Worm (Caenorhabditis elegans) whole organism, L2 larva: ENCODE results near the gene T16G1.3.

Source experiments
- C34F6.9 ChIP-seq: fragments of 150-350 bp; optimal IDR thresholded peaks from 2 replicates; lab custom pipeline; 2014; ENCODE audit warnings: missing biosample characterization, missing genetic modification characterization
- F13H6.1 ChIP-seq: sonication (generic microtip); optimal IDR thresholded peaks from 2 replicates; lab custom pipeline; 2016; ENCODE audit warnings: missing genetic modification characterization, missing compliant biosample characterization
- R02D3.7 ChIP-seq: fragments of 150-350 bp; optimal IDR thresholded peaks from 2 replicates; lab custom pipeline; 2014; ENCODE audit warnings: missing biosample characterization, missing genetic modification characterization
- Y55F3AM.14 ChIP-seq: fragments of 200-800 bp; sonication (Bioruptor generic); optimal IDR thresholded peaks from 2 replicates; lab custom pipeline; 2018; ENCODE audit warnings: mild to moderate bottlenecking, missing genetic modification characterization, missing compliant biosample characterization
- alr-1 ChIP-seq: fragments of 150-350 bp; optimal IDR thresholded peaks from 2 replicates; lab custom pipeline; 2014; ENCODE audit warnings: missing biosample characterization, missing genetic modification characterization
- aly-2 ChIP-seq: fragments of 150-350 bp; optimal IDR thresholded peaks from 2 replicates; lab custom pipeline; 2014; ENCODE audit warnings: missing biosample characterization, missing genetic modification characterization
- blmp-1 ChIP-seq: sonication (generic microtip); optimal IDR thresholded peaks from 2 replicates; lab custom pipeline; 2017; ENCODE audit warnings: missing genetic modification characterization, mild to moderate bottlenecking, missing compliant biosample characterization, antibody characterized with exemption, moderate library complexity; ENCODE audit not compliant: insufficient read depth
- ceh-16 ChIP-seq: fragments of 150-350 bp; optimal IDR thresholded peaks from 2 replicates; lab custom pipeline; 2014; ENCODE audit warnings: missing biosample characterization, missing genetic modification characterization
- ceh-82 ChIP-seq: fragments of 150-350 bp; optimal IDR thresholded peaks from 2 replicates; lab custom pipeline; 2014; ENCODE audit warnings: missing biosample characterization, missing genetic modification characterization
- crh-2 ChIP-seq: sonication (generic microtip); optimal IDR thresholded peaks from 2 replicates; lab custom pipeline; 2017; ENCODE audit warnings: missing biosample characterization, missing genetic modification characterization
- dmd-4 ChIP-seq: sonication (generic microtip); optimal IDR thresholded peaks from 2 replicates; lab custom pipeline; 2017; ENCODE audit warnings: missing biosample characterization, missing genetic modification characterization
- egl-27 ChIP-seq: sonication (generic microtip); optimal IDR thresholded peaks from 3 replicates; lab custom pipeline; 2017; ENCODE audit warnings: missing biosample characterization, missing genetic modification reagents, missing genetic modification characterization
- elt-3 ChIP-seq: sonication (generic microtip); optimal IDR thresholded peaks from 2 replicates; lab custom pipeline; 2017; ENCODE audit warnings: missing biosample characterization, missing genetic modification characterization
- fos-1 ChIP-seq: fragments of 150-350 bp; optimal IDR thresholded peaks from 2 replicates; lab custom pipeline; 2014; ENCODE audit warnings: missing biosample characterization, missing genetic modification characterization
- gmeb-1 ChIP-seq: fragments of 150-350 bp; optimal IDR thresholded peaks from 2 replicates; lab custom pipeline; 2014; ENCODE audit warnings: missing biosample characterization, missing genetic modification characterization
- lin-11 ChIP-seq: fragments of 150-350 bp; sonication (generic microtip); optimal IDR thresholded peaks from 2 replicates; lab custom pipeline; 2014; ENCODE audit warnings: missing biosample characterization, missing genetic modification characterization, inconsistent platforms, mixed read lengths
- lin-13 ChIP-seq: fragments of 150-350 bp; optimal IDR thresholded peaks from 2 replicates; lab custom pipeline; 2014; ENCODE audit warnings: missing biosample characterization, missing genetic modification reagents, missing genetic modification characterization
- lin-39 ChIP-seq: fragments of 150-350 bp; optimal IDR thresholded peaks from 2 replicates; lab custom pipeline; 2014; ENCODE audit warnings: missing biosample characterization, missing genetic modification reagents, missing genetic modification characterization
- lsy-2 ChIP-seq, 2 experiments: fragments of 150-350 bp in 1 of 2; sonication (generic microtip) in 1 of 2; optimal IDR thresholded peaks; 2 replicates each; lab custom pipeline; 2014 to 2017; ENCODE audit warnings: missing biosample characterization in 2 of 2, missing genetic modification characterization in 2 of 2
- mab-5 ChIP-seq: fragments of 150-350 bp; optimal IDR thresholded peaks from 2 replicates; lab custom pipeline; 2014; ENCODE audit warnings: missing biosample characterization, missing genetic modification characterization
- nhr-10 ChIP-seq: sonication (generic microtip); optimal IDR thresholded peaks from 2 replicates; lab custom pipeline; 2017; ENCODE audit warnings: missing biosample characterization, missing genetic modification characterization
- nhr-11 ChIP-seq: fragments of 150-350 bp; optimal IDR thresholded peaks from 2 replicates; lab custom pipeline; 2014; ENCODE audit warnings: missing biosample characterization, missing genetic modification characterization
- nhr-129 ChIP-seq: fragments of 150-350 bp; optimal IDR thresholded peaks from 2 replicates; lab custom pipeline; 2014; ENCODE audit warnings: missing biosample characterization, missing genetic modification characterization
- nhr-23 ChIP-seq: fragments of 150-350 bp; optimal IDR thresholded peaks from 2 replicates; lab custom pipeline; 2014; ENCODE audit warnings: missing biosample characterization, missing genetic modification reagents, missing genetic modification characterization
- nhr-77 ChIP-seq: fragments of 150-350 bp; optimal IDR thresholded peaks from 2 replicates; lab custom pipeline; 2014; ENCODE audit warnings: missing biosample characterization, missing genetic modification characterization
- peb-1 ChIP-seq: fragments of 150-350 bp; optimal IDR thresholded peaks from 2 replicates; lab custom pipeline; 2014; ENCODE audit warnings: missing biosample characterization, missing genetic modification characterization
- sma-3 ChIP-seq: sonication (generic microtip); optimal IDR thresholded peaks from 2 replicates; lab custom pipeline; 2016; ENCODE audit warnings: missing genetic modification reagents, missing genetic modification characterization, missing compliant biosample characterization
- sma-9 ChIP-seq, 2 experiments: fragments of 150-350 bp in 1 of 2; sonication (generic microtip) in 1 of 2; optimal IDR thresholded peaks; 2 replicates each; lab custom pipeline; 2014 to 2016; ENCODE audit warnings: missing genetic modification characterization in 2 of 2, mild to moderate bottlenecking in 1 of 2, missing biosample characterization in 1 of 2, missing compliant biosample characterization in 1 of 2, missing genetic modification reagents in 1 of 2, moderate library complexity in 1 of 2
- snpc-4 ChIP-seq: fragments of 150-350 bp; optimal IDR thresholded peaks from 2 replicates; lab custom pipeline; 2014; ENCODE audit warnings: missing biosample characterization, missing genetic modification characterization
- unc-39 ChIP-seq: fragments of 150-350 bp; optimal IDR thresholded peaks from 2 replicates; lab custom pipeline; 2014; ENCODE audit warnings: missing biosample characterization, missing genetic modification characterization
- unc-55 ChIP-seq: fragments of 150-350 bp; sonication (generic microtip); optimal IDR thresholded peaks from 3 replicates; lab custom pipeline; 2014; ENCODE audit warnings: missing biosample characterization, missing genetic modification reagents, missing genetic modification characterization
- ztf-1 ChIP-seq: fragments of 200-800 bp; sonication (Bioruptor generic); conservative IDR thresholded peaks from 2 replicates; pipeline ENCODE4 v1.3.6; 2022; ENCODE audit warnings: missing genetic modification characterization, missing compliant biosample characterization
- ztf-11 ChIP-seq: sonication (generic microtip); optimal IDR thresholded peaks from 2 replicates; lab custom pipeline; 2017; ENCODE audit warnings: missing biosample characterization, missing genetic modification characterization
- ztf-4 ChIP-seq: fragments of 150-350 bp; optimal IDR thresholded peaks from 2 replicates; lab custom pipeline; 2014; ENCODE audit warnings: missing biosample characterization, missing genetic modification characterization

Gene T16G1.3

DNA sequence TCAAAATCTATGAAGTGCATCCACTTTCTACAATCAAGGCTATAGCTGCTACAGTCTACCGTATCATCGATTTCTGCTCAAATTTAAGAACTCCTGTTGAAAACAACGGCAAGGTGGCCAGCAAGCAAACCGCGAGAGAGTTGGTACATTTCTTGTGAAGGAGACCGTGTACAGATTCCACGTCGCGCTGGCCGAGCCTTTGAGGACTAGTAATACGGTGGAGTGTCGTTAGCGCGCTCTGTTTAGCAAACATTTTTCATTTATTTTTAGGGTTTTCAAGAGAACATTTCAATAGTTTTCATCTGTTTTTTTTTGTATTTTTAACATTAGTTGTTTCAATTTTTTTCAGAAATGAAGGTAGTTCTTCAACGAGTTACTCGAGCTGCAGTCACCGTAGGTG, 8.2 kb upstream of the T16G1.3 start, which contains the start of gene pqn-68:
Gene pqn-68, plus strand, starts transcription at position 350 of the 400 bp plus-strand sequence.
- TF ChIP-seq lsy-2 (tag; optimal IDR thresholded peaks at IDR 0.05; lab: Kevin White, UChicago), result peak in 1 of 2 experiments; percentile 43
- peak; percentile 40 for TF ChIP-seq nhr-129 (tag; lab: Kevin White, UChicago)
- TF ChIP-seq C34F6.9 (tag; lab: Kevin White, UChicago), result peak; percentile 4
- TF ChIP-seq gmeb-1 (tag; lab: Kevin White, UChicago), result peak; percentile 23
- no peak for TF ChIP-seq lin-11 (tag; lab: Kevin White, UChicago)
- TF ChIP-seq fos-1, result no peak
- peak; percentile 49 for TF ChIP-seq unc-55
- TF ChIP-seq ztf-11 (tag; lab: Kevin White, UChicago), result no peak
- no peak for TF ChIP-seq nhr-10 (tag; lab: Kevin White, UChicago)
- peak; percentile 71 for TF ChIP-seq crh-2 (tag; lab: Kevin White, UChicago)
- TF ChIP-seq aly-2 (tag; lab: Kevin White, UChicago), result no peak
- no peak for TF ChIP-seq peb-1
- TF ChIP-seq sma-9 (GFP tag; optimal IDR thresholded peaks at IDR 0.05; lab: Kevin White, UChicago), result no peak
- TF ChIP-seq sma-9 (tag; optimal IDR thresholded peaks at IDR 0.05; lab: Kevin White, UChicago), result no peak
- TF ChIP-seq, all 48 proteins: peak for 6

DNA sequence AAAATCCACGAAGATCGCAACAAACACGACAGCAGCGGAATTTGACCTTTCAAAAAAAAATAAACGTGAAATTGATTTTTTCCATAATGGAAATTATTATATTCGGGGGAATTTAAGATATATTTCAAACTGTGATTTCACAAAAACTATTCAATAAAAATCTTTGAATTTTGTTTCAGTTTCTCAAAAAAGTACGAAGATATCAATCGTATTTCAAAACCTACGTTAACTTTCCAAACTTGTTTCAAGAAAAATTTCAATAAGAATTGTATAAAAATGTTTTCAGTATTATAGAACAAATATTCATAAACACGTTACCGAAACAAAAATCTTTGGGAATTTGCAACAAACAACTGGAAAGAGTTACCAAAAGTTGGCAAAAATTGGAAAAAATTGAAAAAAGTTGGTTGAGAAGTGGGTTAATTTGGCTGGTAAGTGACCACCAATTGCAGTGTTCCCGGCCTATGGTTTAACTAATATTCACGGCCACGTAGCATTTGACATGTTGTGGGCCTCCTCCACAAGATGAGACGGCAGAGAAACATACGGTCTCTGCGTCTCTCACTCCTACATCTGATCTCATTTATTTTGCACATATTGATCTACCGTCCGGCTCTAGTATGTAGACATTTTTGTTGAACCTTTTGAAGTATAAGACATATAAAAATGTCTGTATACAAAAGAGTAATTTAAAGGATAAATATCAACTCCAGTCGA, 6.8 kb upstream of the T16G1.3 start, which contains the start of the genes T16G1.9 and T16G1.18:
Gene T16G1.9, minus strand, starts transcription at position 51 of the 717 bp plus-strand sequence.
Gene T16G1.18, plus strand, starts transcription at position 493 of the 717 bp plus-strand sequence.
- TF ChIP-seq ceh-82 (tag; lab: Kevin White, UChicago) (no peak), lsy-2 (tag; optimal IDR thresholded peaks at IDR 0.05; lab: Kevin White, UChicago) (peak in 1 of 2 experiments; percentile 70), lin-39 (tag; lab: Kevin White, UChicago) (no peak), F13H6.1 (tag; lab: Kevin White, UChicago) (peak; percentile 46), peb-1 (no peak), nhr-11 (tag; lab: Kevin White, UChicago) (no peak), ztf-4 (tag; lab: Kevin White, UChicago) (no peak), gmeb-1 (tag; lab: Kevin White, UChicago) (peak; percentile 34), Y55F3AM.14 (GFP tag; lab: Kevin White, UChicago) (no peak), sma-3 (GFP tag; lab: Kevin White, UChicago) (no peak), lin-13 (GFP tag; lab: Kevin White, UChicago) (peak; percentile 9), C34F6.9 (tag; lab: Kevin White, UChicago) (peak; percentile 67), crh-2 (tag; lab: Kevin White, UChicago) (peak; percentile 90), snpc-4 (tag; lab: Kevin White, UChicago) (peak; percentile 28), elt-3 (no peak), unc-55 (peak; percentile 55), nhr-129 (tag; lab: Kevin White, UChicago) (peak; percentile 48), fos-1 (peak; percentile 40), nhr-10 (tag; lab: Kevin White, UChicago) (no peak)

DNA sequence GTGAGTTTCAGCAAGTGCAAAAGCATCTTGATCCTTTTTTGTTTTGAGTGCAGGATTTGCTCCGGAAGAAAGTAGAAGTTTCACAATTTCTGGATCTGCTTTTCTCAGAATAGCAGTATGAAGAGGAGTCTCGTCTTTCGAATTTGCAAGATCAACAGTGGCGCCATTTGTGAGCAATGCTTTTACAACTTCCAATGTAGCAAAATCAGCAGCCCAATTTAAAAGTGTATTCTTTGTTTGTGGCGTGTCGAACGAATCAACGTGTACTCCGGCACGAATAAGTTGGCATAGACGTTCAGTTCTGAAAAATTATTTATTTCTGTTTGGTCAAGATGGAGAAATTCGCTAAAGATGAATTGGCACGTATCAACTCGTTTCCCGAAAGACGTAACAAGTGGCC, 5.5 kb upstream of the T16G1.3 start, which contains the start of gene T16G1.13:
Gene T16G1.13, plus strand, starts transcription at position 301 of the 400 bp plus-strand sequence.
- no peak for TF ChIP-seq gmeb-1 (tag; lab: Kevin White, UChicago)
- no peak for TF ChIP-seq lin-13 (GFP tag; lab: Kevin White, UChicago)
- TF ChIP-seq F13H6.1 (tag; lab: Kevin White, UChicago), result no peak
- TF ChIP-seq ztf-1 (GFP tag; lab: Robert Waterston, UW), result no peak
- TF ChIP-seq egl-27, result no peak
- TF ChIP-seq ceh-82 (tag; lab: Kevin White, UChicago), result no peak
- no peak for TF ChIP-seq crh-2 (tag; lab: Kevin White, UChicago)
- TF ChIP-seq blmp-1, result no peak
- no peak for TF ChIP-seq alr-1
- no peak for TF ChIP-seq R02D3.7 (tag; lab: Kevin White, UChicago)
- TF ChIP-seq mab-5 (tag; lab: Kevin White, UChicago), result no peak
- no peak for TF ChIP-seq unc-39 (tag; lab: Kevin White, UChicago)

DNA sequence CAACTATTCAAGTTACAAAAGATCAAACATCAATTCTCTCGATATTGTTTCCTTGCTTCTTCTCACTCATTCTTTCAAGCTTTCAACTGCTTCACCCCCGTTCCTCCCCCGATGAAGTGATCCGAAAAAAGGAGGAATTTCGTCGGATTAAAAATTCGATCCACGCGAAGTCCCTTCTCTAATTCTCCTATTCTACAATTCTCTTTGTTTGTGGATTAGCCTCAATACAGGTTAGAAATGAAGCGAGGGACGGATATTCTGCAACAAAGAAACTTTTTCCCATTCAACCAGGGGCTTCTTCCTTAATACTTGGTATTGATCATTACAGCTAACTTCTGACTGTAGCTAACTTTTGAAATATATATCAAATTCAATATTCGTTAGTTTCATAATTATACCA, 646 bp upstream of the T16G1.3 start, which contains the start of gene grl-2:
Gene grl-2, plus strand, starts transcription at position 301 of the 400 bp plus-strand sequence.
- TF ChIP-seq nhr-23 (tag; lab: Kevin White, UChicago) (no peak), nhr-10 (tag; lab: Kevin White, UChicago) (no peak), R02D3.7 (tag; lab: Kevin White, UChicago) (no peak), lsy-2 (tag; optimal IDR thresholded peaks at IDR 0.05; lab: Kevin White, UChicago) (no peak), ceh-16 (tag; lab: Kevin White, UChicago) (no peak), unc-55 (no peak), ztf-4 (tag; lab: Kevin White, UChicago) (no peak), dmd-4 (tag; lab: Kevin White, UChicago) (no peak), aly-2 (tag; lab: Kevin White, UChicago) (no peak), nhr-77 (tag; lab: Kevin White, UChicago) (no peak)
- TF ChIP-seq, all 48 proteins: peak for 0
